Fruit fly (Drosophila melanogaster) S2 (cell line): ENCODE measurements around the gene Sas-4.

Source experiments
- CG8478 ChIP-seq: fragments of >200 bp; optimal IDR thresholded peaks from 2 replicates; lab custom pipeline; 2018
- CTCF ChIP-seq, 2 experiments: fragments of >200 bp; optimal IDR thresholded peaks; 2 replicates each; lab custom pipeline; 2018

The Sas-4 gene

DNA sequence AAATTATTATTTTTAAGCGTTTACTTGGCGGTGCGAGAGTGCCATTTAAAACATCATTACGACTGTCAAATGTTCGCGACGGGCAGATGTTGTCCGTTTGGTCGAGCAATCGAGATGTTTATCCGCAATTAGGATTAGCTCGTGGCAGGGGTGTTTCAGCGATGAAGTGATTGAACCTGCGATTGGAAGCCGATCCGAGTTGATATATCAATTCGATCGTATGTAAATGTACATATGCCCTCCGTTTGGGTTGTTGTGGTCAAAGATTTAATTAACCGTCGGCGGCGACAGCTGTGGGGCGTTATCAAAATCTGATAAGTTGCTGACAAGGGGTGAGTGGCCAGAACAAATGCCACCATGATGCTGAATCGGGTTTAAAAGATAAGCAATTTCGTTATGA, 8.6 kb upstream of the Sas-4 start:
- no peak for TF ChIP-seq CTCF (optimal IDR thresholded peaks at IDR 0.05; lab: Kevin White, UChicago)
- no peak for TF ChIP-seq CG8478 (lab: Kevin White, UChicago)

DNA sequence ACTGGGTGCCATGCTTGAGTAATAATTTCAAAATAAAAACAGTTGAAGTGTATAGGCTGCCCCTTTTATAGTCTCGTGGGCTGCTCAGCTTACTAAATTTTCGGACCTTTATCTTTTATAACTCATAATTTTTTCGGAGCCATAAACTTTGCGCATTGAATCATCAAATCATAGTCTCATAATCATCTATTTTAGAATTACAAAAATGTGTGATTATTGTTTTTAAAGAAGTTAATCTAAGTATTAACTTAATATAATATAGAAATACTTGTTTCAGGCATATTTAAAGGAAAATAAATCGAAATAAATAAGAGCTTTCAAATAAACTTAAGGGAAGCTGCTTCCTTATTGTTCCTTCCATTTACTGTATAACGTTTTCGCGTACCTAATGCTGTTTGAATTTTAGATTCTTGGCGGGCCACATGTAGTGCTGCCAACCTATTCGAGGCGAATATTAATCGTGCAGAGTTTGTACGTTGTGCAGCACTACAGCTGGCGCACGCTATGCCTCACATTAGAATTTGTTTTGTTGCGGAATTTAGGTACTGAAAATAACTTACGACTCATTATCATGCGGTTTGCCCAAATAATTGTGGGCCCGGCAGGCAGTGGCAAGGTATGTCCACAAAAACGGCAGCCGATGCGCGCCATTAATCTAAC, 6.8 kb upstream of the Sas-4 start, which contains the start of the genes CG14610 and CG2656:
CG14610 (minus strand) TSS at position 51 of the 660 bp plus-strand sequence.
CG2656 (plus strand) TSS at position 480 of the 660 bp plus-strand sequence.
- TF ChIP-seq CTCF (optimal IDR thresholded peaks at IDR 0.05; lab: Kevin White, UChicago) (peak in 1 of 2 experiments; percentile 17), CG8478 (lab: Kevin White, UChicago) (no peak)

DNA sequence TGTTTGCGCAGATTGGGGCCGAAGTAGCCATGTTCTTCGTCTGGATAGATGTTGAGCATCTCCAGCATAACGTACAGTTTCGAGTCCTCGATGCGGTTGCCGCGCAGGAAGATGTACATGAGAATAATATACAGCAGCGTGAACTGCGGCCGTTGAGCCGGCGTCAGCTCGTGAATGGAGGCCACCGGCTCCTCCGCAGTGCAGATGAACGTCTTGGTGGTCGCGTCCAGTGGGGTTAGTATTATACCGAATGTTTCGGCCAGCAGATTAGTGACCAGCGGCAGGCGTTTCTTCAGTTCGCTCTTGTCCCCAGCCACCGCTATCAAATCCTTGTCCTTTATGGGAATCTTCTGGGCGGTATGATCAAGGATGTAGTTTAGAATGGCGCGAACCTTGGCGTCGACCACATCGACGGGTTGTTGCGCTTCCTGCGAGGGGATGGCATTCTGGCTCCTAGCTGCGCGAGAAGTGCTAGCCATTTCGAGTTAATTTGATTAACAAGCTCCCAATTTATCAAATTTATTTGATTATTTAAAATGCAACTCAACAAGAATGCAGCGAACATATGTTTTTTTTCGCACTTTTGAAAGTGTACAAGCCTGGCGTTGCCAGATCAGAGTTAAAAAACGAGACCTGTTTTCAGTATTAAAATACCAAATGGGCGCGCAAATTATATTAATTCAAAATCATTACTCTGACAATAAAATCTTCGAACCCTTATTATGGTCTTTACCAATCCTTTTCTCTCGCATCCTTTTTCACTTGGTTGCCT, 3.6 kb downstream of the Sas-4 start, which contains the start of gene MAGE:
MAGE (minus strand) TSS at position 595 of the 772 bp plus-strand sequence.
- TF ChIP-seq CG8478 (lab: Kevin White, UChicago) (no peak), CTCF (optimal IDR thresholded peaks at IDR 0.05; lab: Kevin White, UChicago) (no peak)

DNA sequence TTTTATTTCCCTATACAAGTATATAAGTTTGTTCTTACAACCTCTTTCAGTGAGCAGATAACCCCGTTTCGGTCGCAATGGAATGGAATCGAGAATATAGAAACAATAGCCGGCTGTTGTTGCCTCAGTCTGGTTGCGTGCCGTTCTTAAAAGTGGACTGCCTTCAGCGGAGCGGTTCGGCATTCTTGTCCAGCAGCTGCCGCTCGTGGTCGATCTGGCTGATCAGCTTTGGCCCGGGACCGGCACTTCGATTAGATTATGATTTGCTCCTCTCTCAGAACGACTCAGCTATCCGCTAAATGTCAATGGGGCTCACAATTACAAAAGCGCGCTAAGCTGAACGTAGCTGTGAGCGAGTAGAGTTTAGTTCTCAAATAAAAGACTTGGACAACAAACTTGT, 5.9 kb downstream of the Sas-4 start:
- TF ChIP-seq CTCF (optimal IDR thresholded peaks at IDR 0.05; lab: Kevin White, UChicago) (no peak), CG8478 (lab: Kevin White, UChicago) (no peak)

DNA sequence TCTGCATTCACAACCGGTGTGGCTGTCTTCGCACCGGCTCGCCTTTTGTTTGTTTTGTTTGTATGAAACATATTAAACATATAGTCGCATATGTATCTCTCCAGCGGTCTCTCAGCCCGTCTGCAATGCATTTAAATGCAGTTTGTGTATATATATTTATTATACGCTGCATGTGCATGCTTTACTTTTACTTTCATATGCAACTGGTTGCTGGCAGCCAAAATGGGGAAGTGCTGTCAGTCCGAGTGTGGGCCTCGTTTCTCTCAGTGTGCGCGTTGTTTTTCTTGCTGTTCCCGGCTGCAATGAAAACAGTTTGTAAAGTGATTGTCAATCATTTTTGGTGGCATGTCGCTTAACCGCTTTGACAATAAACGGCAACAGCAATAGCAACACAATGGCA, 8.4 kb downstream of the Sas-4 start:
- TF ChIP-seq CG8478 (lab: Kevin White, UChicago): no peak
- no peak for TF ChIP-seq CTCF (optimal IDR thresholded peaks at IDR 0.05; lab: Kevin White, UChicago)

DNA sequence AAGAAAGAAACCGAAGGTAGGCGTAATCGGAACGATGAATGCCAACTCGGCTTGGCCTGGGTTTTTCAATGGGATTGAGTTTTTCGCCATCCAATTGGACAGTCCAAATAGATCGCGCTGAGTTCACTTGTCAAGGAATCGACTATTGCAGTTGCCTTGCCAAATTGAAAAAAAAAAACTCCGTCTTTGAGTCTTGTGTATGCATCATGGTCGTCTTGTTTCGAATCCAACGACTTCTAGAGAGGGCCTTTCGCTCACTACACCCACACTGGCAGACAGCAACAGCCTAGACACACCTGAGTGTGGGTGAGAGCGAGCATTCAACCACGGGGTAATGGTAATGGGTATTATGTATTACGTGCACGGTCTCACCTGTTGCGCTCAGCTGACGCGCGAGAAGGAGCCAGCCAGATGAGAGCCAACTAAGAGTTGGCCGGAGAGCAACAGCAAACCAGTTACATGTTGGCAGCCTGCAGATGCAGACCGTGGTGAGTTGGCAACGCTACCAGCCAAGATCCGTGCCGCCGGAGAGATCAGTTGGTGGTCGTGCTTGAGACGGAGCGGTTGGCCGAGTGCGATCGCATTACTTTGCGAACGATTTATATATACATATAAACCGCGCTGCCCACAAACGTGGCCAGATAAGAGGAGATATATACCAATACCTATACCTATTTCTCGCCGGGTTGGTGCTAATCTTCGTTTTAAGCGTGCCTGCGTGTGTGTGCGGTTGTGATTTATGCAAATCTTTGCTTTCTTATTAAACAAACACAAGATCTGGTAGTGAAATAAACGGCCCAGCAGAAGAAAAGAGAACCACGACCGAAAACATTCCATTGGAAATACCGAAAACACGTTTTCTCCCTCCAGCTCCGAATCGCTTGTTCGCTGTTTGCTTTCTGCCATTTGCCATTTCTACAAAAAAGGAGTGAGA, 11.5 kb downstream of the Sas-4 start, which contains the start of gene sas:
sas (plus strand) TSS at position 453 of the 934 bp plus-strand sequence.
- TF ChIP-seq CTCF (optimal IDR thresholded peaks at IDR 0.05; lab: Kevin White, UChicago): no peak
- no peak for TF ChIP-seq CG8478 (lab: Kevin White, UChicago)

DNA sequence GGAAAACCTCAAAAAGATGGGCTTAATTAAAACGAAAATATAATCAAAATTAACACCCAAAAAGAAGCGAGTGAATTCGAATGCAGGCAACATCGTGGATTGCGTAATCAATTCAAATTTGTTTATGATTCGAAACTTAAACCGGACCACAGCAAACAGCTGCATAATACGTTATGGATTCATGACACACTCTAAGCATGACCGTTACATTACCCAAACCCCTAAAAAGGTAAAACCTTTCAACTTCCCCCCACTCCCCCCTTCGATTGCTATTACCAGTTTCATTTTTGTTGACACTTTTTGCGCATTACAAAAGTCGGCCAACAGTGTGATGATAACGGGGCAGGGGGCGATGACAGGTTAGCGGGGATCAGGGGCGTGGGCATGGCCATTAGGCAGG, 18.8 kb downstream of the Sas-4 start:
- TF ChIP-seq CG8478 (lab: Kevin White, UChicago) (no peak), CTCF (optimal IDR thresholded peaks at IDR 0.05; lab: Kevin White, UChicago) (no peak)

DNA sequence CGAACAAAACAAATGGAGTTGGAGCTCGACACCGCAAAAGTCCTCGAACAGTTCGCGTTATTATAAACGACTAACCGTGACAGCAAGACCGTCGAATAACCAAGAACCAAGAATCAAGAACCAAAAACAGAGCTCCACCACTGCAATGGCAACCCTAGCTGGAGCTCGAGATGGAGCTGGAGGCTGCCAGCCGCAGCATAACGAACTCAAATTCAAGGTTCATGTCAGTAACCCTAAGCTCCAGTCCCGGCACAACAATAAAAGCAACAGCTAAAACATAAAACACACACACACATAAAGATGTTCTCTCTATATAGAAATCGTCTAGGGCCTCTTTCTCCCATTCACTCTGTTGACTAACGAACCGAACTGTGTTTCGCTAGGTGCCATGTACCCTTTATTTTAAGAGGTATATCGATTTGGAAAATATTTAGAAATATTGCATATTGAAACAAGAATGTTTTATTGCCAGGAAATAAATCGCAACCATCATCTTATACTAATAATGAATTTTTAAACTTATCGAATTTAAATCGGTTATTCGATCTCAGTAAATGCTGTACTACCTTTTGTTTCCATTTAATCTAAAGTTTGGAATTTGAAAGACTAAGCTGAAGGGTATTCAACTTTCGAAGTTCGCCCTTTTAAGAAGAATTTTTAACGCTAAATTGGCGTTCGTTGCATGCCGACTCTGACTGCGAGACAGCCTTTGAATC, 20.4 kb downstream of the Sas-4 start:
- TF ChIP-seq CG8478 (lab: Kevin White, UChicago): no peak
- TF ChIP-seq CTCF (optimal IDR thresholded peaks at IDR 0.05; lab: Kevin White, UChicago): no peak

DNA sequence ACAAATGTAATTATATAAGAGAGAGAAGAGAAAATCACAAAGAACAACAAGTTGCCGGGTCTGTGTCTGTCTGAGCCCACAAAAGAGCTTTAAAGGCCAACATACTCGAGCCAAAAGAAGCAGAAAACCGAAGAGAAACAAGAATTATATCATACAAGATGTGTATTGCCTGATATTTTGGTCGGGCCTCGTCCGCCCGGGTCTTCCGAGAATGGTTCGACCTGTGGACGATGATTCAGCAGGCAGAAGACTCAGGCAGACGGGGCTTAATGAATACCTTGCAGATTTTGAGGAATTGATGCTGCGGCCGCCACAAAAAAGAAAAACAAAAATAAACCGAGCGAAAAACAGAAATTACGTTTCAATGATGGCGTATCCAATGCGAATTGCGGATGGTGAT, 21.8 kb downstream of the Sas-4 start:
- TF ChIP-seq CG8478 (lab: Kevin White, UChicago): no peak
- TF ChIP-seq CTCF (optimal IDR thresholded peaks at IDR 0.05; lab: Kevin White, UChicago): no peak

DNA sequence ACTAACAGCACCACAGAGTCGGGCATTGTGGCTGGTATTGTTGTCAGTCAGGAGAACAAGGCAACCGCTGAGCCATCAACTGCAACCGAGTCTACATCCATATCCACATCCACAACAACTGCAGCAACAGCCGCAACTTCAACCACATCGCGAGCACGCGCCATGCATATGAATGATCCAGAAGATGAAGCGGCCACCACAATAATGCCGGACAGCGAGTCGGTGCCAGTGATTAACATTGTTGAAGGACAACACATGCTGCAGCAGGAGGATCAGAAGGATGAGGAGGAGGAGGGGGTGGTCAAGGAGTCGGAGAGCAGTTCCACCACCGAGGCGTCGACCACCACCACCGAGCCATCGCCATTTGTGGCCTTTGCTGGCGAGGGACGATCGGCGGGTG, 23.6 kb downstream of the Sas-4 start:
- no peak for TF ChIP-seq CTCF (optimal IDR thresholded peaks at IDR 0.05; lab: Kevin White, UChicago)
- no peak for TF ChIP-seq CG8478 (lab: Kevin White, UChicago)

DNA sequence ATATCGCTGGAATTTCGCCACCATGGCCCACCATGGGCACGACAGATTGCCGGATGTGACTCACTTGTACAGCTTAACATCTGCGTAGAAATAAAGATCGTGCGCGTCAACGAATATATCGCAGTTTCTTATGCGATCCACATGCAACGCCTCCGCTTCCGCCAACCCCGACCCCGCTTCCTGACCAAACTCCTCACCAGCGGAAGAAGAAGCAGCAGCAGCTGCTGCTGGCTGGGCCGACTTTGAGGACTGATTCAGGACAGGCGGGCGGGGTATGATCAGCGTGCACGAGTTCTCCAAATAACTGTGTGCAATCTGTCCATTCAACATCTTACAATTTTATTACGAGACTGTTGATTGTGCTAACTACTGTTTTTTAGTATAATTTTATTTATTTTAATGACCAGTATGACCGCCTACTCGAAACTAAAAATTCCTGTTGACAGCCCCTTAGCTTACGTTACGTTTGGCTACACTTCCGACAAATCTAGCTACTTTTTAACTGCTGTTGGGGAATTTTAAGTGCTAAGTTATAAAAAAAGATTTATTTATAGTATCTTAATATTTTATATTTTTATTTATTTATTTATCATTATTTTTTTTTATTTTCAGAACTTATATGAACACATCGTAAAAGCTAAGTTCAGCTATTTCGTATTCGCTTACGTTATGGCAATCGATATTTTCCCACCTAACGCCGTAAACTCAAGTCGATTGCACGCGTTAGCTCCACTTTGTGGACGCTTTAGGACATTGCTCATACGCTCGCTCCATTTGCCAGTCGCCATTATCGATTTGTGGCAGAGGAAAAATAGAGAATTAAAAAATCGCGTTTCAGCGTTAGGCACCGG, 35.3 kb downstream of the Sas-4 start, which contains the start of the genes CG10055 and lap:
CG10055 (minus strand) TSS at position 432 of the 851 bp plus-strand sequence.
lap (plus strand) TSS at position 753 of the 851 bp plus-strand sequence.
- TF ChIP-seq CTCF (optimal IDR thresholded peaks at IDR 0.05; lab: Kevin White, UChicago): no peak

DNA sequence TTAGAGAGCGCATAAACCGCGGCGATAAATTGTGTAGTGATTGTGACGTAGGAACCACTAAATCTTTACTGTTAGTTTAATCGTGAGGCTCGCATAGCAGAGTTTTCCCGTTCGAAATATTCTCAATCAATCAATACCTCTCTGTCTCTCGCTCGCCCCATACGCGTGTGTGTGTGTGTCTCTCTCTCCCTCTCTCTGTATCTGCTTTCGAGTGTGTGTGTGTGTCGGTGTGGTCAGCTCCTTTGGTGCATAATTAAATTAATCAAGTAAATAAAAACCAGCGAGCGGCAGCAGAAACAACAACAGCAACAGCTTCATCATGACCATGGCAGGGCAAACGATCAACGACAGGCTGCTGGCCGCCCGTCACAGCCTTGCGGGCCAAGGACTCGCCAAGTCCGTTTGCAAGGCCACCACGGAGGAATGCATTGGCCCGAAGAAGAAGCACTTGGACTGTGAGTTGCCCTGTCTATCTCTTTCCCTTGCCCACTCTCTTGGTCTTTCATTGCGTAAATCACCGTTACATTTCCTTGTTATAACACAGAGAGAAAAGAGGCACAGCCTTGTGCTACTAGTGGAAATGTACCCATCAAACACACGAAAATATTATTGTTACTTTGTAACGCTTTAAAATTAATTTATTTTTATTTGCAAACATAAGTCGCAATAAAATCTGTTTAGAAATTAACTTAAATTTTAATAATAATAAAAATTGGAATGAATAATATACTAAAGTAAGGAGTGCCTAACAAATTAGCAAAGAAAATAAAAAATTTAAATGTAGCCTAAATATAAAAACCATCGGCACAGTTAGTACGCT, 36.1 kb downstream of the Sas-4 start:
- TF ChIP-seq CTCF (optimal IDR thresholded peaks at IDR 0.05; lab: Kevin White, UChicago) (peak in 1 of 2 experiments; percentile 1), CG8478 (lab: Kevin White, UChicago) (no peak)
